Worm (Caenorhabditis elegans) whole organism, young adult: ENCODE results near the gene Y56A3A.41.

Experiments used
- B0035.1 ChIP-seq: sonication (generic microtip); optimal IDR thresholded peaks from 2 replicates; lab custom pipeline; 2016; ENCODE audit warnings: missing genetic modification characterization, mild to moderate bottlenecking, missing compliant biosample characterization, missing genotype, missing genetic modification reagents
- C06A6.2 ChIP-seq: fragments of 200-800 bp; sonication (Bioruptor generic); conservative IDR thresholded peaks from 2 replicates; pipeline ENCODE4 v1.3.6; 2022; ENCODE audit warnings: missing genetic modification characterization, missing compliant biosample characterization
- F22D6.2 ChIP-seq: sonication (generic microtip); optimal IDR thresholded peaks from 2 replicates; lab custom pipeline; 2016; ENCODE audit warnings: mild to moderate bottlenecking, missing genetic modification characterization, missing compliant biosample characterization
- F23B12.7 ChIP-seq: sonication (generic microtip); optimal IDR thresholded peaks from 2 replicates; lab custom pipeline; 2017; ENCODE audit warnings: missing genetic modification characterization, mild to moderate bottlenecking, missing compliant biosample characterization, antibody characterized with exemption, moderate library complexity; ENCODE audit not compliant: insufficient read depth
- F33H1.4 ChIP-seq: fragments of 200-800 bp; sonication (Bioruptor generic); IDR thresholded peaks from 2 replicates; pipeline ENCODE4 v1.3.6; 2022; ENCODE audit warnings: missing genetic modification reagents, missing genetic modification characterization, missing compliant biosample characterization
- F39B2.1 ChIP-seq: fragments of 200-800 bp; sonication (Bioruptor generic); IDR thresholded peaks from 2 replicates; pipeline ENCODE4 v1.3.6; 2022; ENCODE audit warnings: missing genetic modification reagents, missing genetic modification characterization, missing compliant biosample characterization
- K12H6.12 ChIP-seq: fragments of 200-800 bp; sonication (Bioruptor generic); optimal IDR thresholded peaks from 2 replicates; lab custom pipeline; 2018; ENCODE audit warnings: mild to moderate bottlenecking, missing genetic modification characterization, missing compliant biosample characterization
- T26A5.8 ChIP-seq: sonication (generic microtip); optimal IDR thresholded peaks from 2 replicates; lab custom pipeline; 2016; ENCODE audit warnings: missing genetic modification characterization, missing compliant biosample characterization
- Y53F4B.3 ChIP-seq: fragments of 200-800 bp; sonication (Bioruptor generic); IDR thresholded peaks from 2 replicates; pipeline ENCODE4 v1.3.6; 2022; ENCODE audit warnings: missing genetic modification reagents, missing genetic modification characterization, missing compliant biosample characterization
- Y56A3A.18 ChIP-seq: fragments of 200-800 bp; sonication (Bioruptor generic); IDR thresholded peaks from 2 replicates; pipeline ENCODE4 v1.3.6; 2022; ENCODE audit warnings: missing genetic modification reagents, missing genetic modification characterization, missing compliant biosample characterization
- Y79H2A.3 ChIP-seq: fragments of 200-800 bp; sonication (Bioruptor generic); conservative IDR thresholded peaks from 2 replicates; pipeline ENCODE4 v1.3.6; 2022; ENCODE audit warnings: missing genetic modification reagents, missing genetic modification characterization, missing compliant biosample characterization
- Y95B8A.8 ChIP-seq: fragments of 200-800 bp; sonication (Bioruptor generic); IDR thresholded peaks from 2 replicates; pipeline ENCODE4 v1.3.6; 2022; ENCODE audit warnings: missing genetic modification reagents, missing genetic modification characterization, missing compliant biosample characterization
- ZK185.1 ChIP-seq: sonication (generic microtip); optimal IDR thresholded peaks from 2 replicates; lab custom pipeline; 2016; ENCODE audit warnings: mild to moderate bottlenecking, missing genetic modification characterization, missing compliant biosample characterization; ENCODE audit not compliant: poor library complexity, severe bottlenecking
- ama-1 ChIP-seq, 3 experiments: fragments of 150-350 bp in 1 of 3; sonication (generic microtip) in 2 of 3; optimal IDR thresholded peaks; 2 replicates each; lab custom pipeline; 2014 to 2018; ENCODE audit warnings: missing biosample characterization in 2 of 3, missing genetic modification characterization in 2 of 3, missing genetic modification reagents in 2 of 3
- attf-3 ChIP-seq: fragments of 200-800 bp; sonication (Bioruptor generic); conservative IDR thresholded peaks from 2 replicates; pipeline ENCODE4 v1.3.6; 2022; ENCODE audit warnings: missing genetic modification reagents, missing genetic modification characterization, missing compliant biosample characterization
- attf-5 ChIP-seq: fragments of 200-800 bp; sonication (Bioruptor generic); optimal IDR thresholded peaks from 2 replicates; lab custom pipeline; 2018; ENCODE audit warnings: mild to moderate bottlenecking, missing genetic modification characterization, missing compliant biosample characterization
- ceh-100 ChIP-seq: fragments of 200-800 bp; sonication (Bioruptor generic); IDR thresholded peaks from 2 replicates; pipeline ENCODE4 v1.3.6; 2022; ENCODE audit warnings: missing genetic modification reagents, missing genetic modification characterization, missing compliant biosample characterization
- ceh-27 ChIP-seq: fragments of 200-800 bp; sonication (Bioruptor generic); optimal IDR thresholded peaks from 2 replicates; lab custom pipeline; 2018; ENCODE audit warnings: mild to moderate bottlenecking, missing genetic modification characterization, moderate library complexity, missing compliant biosample characterization
- ceh-58 ChIP-seq: fragments of 200-800 bp; sonication (Bioruptor generic); IDR thresholded peaks from 2 replicates; pipeline ENCODE4 v1.3.6; 2022; ENCODE audit warnings: missing genetic modification characterization, missing compliant biosample characterization
- chd-7 ChIP-seq: sonication (generic microtip); optimal IDR thresholded peaks from 2 replicates; lab custom pipeline; 2016; ENCODE audit warnings: mild to moderate bottlenecking, missing genetic modification characterization, moderate library complexity, missing compliant biosample characterization
- die-1 ChIP-seq: sonication (generic microtip); optimal IDR thresholded peaks from 2 replicates; lab custom pipeline; 2016; ENCODE audit warnings: missing genotype, mild to moderate bottlenecking, missing genetic modification characterization, missing compliant biosample characterization
- egl-44 ChIP-seq: fragments of 200-800 bp; sonication (Bioruptor generic); IDR thresholded peaks from 2 replicates; pipeline ENCODE4 v1.3.6; 2022; ENCODE audit warnings: missing genetic modification reagents, missing genetic modification characterization, missing compliant biosample characterization
- egrh-3 ChIP-seq: fragments of 200-800 bp; sonication (Bioruptor generic); IDR thresholded peaks from 2 replicates; pipeline ENCODE4 v1.3.6; 2022; ENCODE audit warnings: missing genetic modification reagents, missing genetic modification characterization, missing compliant biosample characterization
- ets-4 ChIP-seq: fragments of 200-800 bp; sonication (Bioruptor generic); optimal IDR thresholded peaks from 2 replicates; lab custom pipeline; 2018; ENCODE audit warnings: mild to moderate bottlenecking, missing genetic modification characterization, missing compliant biosample characterization
- hmg-1.2 ChIP-seq: fragments of 200-800 bp; sonication (Bioruptor generic); IDR thresholded peaks from 2 replicates; pipeline ENCODE4 v1.3.6; 2022; ENCODE audit warnings: missing genetic modification reagents, missing genetic modification characterization, missing compliant biosample characterization
- hmg-20 ChIP-seq: fragments of 200-800 bp; sonication (Bioruptor generic); IDR thresholded peaks from 2 replicates; pipeline ENCODE4 v1.3.6; 2022; ENCODE audit warnings: missing genetic modification reagents, missing genetic modification characterization, missing compliant biosample characterization
- let-526 ChIP-seq: fragments of 200-800 bp; sonication (Bioruptor generic); IDR thresholded peaks from 2 replicates; pipeline ENCODE4 v1.3.6; 2022; ENCODE audit warnings: missing genetic modification reagents, missing genetic modification characterization, missing compliant biosample characterization
- lin-40 ChIP-seq: sonication (generic microtip); optimal IDR thresholded peaks from 2 replicates; lab custom pipeline; 2016; ENCODE audit warnings: missing genetic modification characterization, mild to moderate bottlenecking, missing compliant biosample characterization, missing genotype, missing genetic modification reagents
- madf-6 ChIP-seq: fragments of 200-800 bp; sonication (Bioruptor generic); IDR thresholded peaks from 2 replicates; pipeline ENCODE4 v1.3.6; 2022; ENCODE audit warnings: missing genetic modification reagents, missing genetic modification characterization, missing compliant biosample characterization
- mcd-1 ChIP-seq: fragments of 200-800 bp; sonication (Bioruptor generic); IDR thresholded peaks from 2 replicates; pipeline ENCODE4 v1.3.6; 2022; ENCODE audit warnings: missing genetic modification reagents, missing genetic modification characterization, missing compliant biosample characterization
- nfyb-1 ChIP-seq: fragments of 200-800 bp; sonication (Bioruptor generic); IDR thresholded peaks from 2 replicates; pipeline ENCODE4 v1.3.6; 2022; ENCODE audit warnings: missing genetic modification reagents, missing genetic modification characterization, missing compliant biosample characterization
- nhr-179 ChIP-seq: sonication (generic microtip); optimal IDR thresholded peaks from 2 replicates; lab custom pipeline; 2016; ENCODE audit warnings: mild to moderate bottlenecking, missing genetic modification characterization, missing compliant biosample characterization
- nhr-80 ChIP-seq: sonication (generic microtip); optimal IDR thresholded peaks from 2 replicates; lab custom pipeline; 2016; ENCODE audit warnings: missing genetic modification characterization, missing compliant biosample characterization
- nhr-90 ChIP-seq: sonication (generic microtip); optimal IDR thresholded peaks from 2 replicates; lab custom pipeline; 2016; ENCODE audit warnings: missing genotype, mild to moderate bottlenecking, missing genetic modification characterization, missing compliant biosample characterization
- pbrm-1 ChIP-seq: fragments of 200-800 bp; sonication (Bioruptor generic); IDR thresholded peaks from 2 replicates; pipeline ENCODE4 v1.3.6; 2022; ENCODE audit warnings: missing genetic modification reagents, missing genetic modification characterization, missing compliant biosample characterization
- repo-1 ChIP-seq: sonication (generic microtip); optimal IDR thresholded peaks from 2 replicates; lab custom pipeline; 2017; ENCODE audit warnings: mild to moderate bottlenecking, missing genetic modification characterization, missing compliant biosample characterization
- sea-2 ChIP-seq: fragments of 200-800 bp; sonication (Bioruptor generic); IDR thresholded peaks from 2 replicates; pipeline ENCODE4 v1.3.6; 2022; ENCODE audit warnings: missing genetic modification characterization, missing compliant biosample characterization
- somi-1 ChIP-seq: fragments of 200-800 bp; sonication (Bioruptor generic); optimal IDR thresholded peaks from 2 replicates; lab custom pipeline; 2018; ENCODE audit warnings: mild to moderate bottlenecking, missing genetic modification characterization, missing compliant biosample characterization
- sptf-2 ChIP-seq: fragments of 200-800 bp; sonication (Bioruptor generic); optimal IDR thresholded peaks from 2 replicates; lab custom pipeline; 2018; ENCODE audit warnings: mild to moderate bottlenecking, missing genetic modification characterization, missing compliant biosample characterization
- unc-130 ChIP-seq: sonication (generic microtip); optimal IDR thresholded peaks from 2 replicates; lab custom pipeline; 2016; ENCODE audit warnings: missing genetic modification reagents, missing genetic modification characterization, missing compliant biosample characterization
- unc-62 ChIP-seq: fragments of 150-350 bp; optimal IDR thresholded peaks from 2 replicates; lab custom pipeline; 2014; ENCODE audit warnings: missing biosample characterization, missing genetic modification reagents, missing genetic modification characterization
- xnd-1 ChIP-seq: sonication (generic microtip); optimal IDR thresholded peaks from 2 replicates; lab custom pipeline; 2016; ENCODE audit warnings: missing genotype, missing genetic modification reagents, missing genetic modification characterization, missing compliant biosample characterization
- zim-3 ChIP-seq: sonication (generic microtip); optimal IDR thresholded peaks from 2 replicates; lab custom pipeline; 2017; ENCODE audit warnings: mild to moderate bottlenecking, missing genetic modification characterization, moderate library complexity, missing compliant biosample characterization
- ztf-22 ChIP-seq: fragments of 200-800 bp; sonication (Bioruptor generic); optimal IDR thresholded peaks from 2 replicates; lab custom pipeline; 2018; ENCODE audit warnings: mild to moderate bottlenecking, missing genetic modification characterization, moderate library complexity, missing compliant biosample characterization
- ztf-25 ChIP-seq: fragments of 200-800 bp; sonication (Bioruptor generic); IDR thresholded peaks from 2 replicates; pipeline ENCODE4 v1.3.6; 2022; ENCODE audit warnings: missing genetic modification reagents, missing genetic modification characterization, missing compliant biosample characterization

The Y56A3A.41 gene

DNA sequence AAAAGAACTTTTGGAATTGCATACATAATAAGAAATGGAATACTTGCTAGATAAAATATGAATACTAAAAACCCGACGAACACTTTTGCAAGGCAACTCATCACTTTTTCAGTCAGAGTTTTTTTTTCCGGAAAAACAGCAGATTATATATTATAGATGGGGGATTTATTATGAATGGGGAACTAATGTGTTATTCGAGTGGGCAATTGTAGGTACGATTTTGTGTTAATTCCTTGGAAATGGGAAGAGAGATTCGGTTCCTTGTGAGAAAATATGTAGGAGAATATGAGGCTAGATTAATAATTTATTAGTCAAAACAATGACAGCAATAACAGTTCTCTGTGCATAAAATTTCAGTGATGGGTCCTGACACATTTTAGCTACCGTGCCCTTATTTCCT is 1.5 kb downstream of the Y56A3A.41 start, which contains the start of gene faah-5:
Gene faah-5, minus strand, starts transcription at position 101 of the 400 bp plus-strand sequence.
- TF ChIP-seq madf-6 (GFP tag; lab: Robert Waterston, UW) = no peak
- no peak for TF ChIP-seq F23B12.7 (tag; lab: Kevin White, UChicago)
- TF ChIP-seq ZK185.1 (tag; lab: Kevin White, UChicago) = no peak
- no peak for TF ChIP-seq F22D6.2 (tag; lab: Kevin White, UChicago)
- TF ChIP-seq nhr-90 = no peak
- no peak for TF ChIP-seq Y95B8A.8 (GFP tag; lab: Robert Waterston, UW)
- TF ChIP-seq hmg-20 (GFP tag; lab: Robert Waterston, UW) = no peak
- no peak for TF ChIP-seq chd-7
- TF ChIP-seq die-1 (tag; lab: Kevin White, UChicago) = no peak

DNA sequence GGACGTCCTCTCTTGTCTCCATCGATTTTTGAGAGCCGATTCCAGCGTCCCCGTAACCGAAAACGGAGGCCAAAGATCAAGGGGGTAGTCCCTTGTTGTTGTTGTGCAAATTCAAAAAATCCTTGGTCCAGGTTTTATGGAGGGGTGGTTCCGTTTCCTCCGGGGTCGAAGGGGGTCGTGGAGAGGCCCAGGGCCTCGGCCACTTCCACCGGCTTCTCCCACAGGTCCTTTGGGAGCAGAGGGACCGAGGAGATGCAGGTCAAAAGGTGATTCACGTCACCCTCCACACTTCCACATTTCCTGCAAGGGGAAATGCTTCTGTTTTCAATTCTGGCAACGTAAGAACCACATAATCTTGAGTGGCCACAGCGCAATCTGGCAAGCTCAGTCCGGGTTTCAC is 9.1 kb downstream of the Y56A3A.41 start, which contains the start of gene fbxb-22:
Gene fbxb-22, minus strand, starts transcription at position 61 of the 400 bp plus-strand sequence.
- TF ChIP-seq egrh-3 (GFP tag; lab: Robert Waterston, UW) = peak; percentile 68; the same call in 1 of the 2 replicates

DNA sequence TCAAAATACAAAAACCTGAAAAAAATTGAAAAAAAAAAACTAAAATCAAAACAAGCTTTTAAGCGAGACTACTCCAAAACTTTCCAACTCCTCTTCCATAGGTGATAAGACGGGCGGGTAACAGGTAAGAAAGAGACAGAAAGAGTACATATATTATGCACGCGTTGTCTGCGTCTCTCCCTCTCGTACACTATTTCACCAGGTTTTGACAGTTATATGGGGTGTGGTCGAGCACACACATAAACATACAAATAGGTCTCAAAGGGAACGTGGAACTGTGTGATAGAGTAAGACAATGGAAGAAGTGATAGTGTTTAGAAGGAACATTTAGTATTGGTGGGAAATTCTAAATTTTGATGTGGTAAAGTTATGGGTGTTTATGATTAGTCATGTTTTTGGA is 11.3 kb downstream of the Y56A3A.41 start:
- TF ChIP-seq mcd-1 (GFP tag; lab: Robert Waterston, UW) (no peak), pbrm-1 (GFP tag; lab: Robert Waterston, UW) (no peak), ceh-27 (no peak), ceh-58 (GFP tag; lab: Robert Waterston, UW) (no peak), F39B2.1 (no peak), Y95B8A.8 (GFP tag; lab: Robert Waterston, UW) (no peak), ets-4 (GFP tag; lab: Kevin White, UChicago) (peak; percentile 45), ceh-100 (GFP tag; lab: Robert Waterston, UW) (no peak), xnd-1 (no peak), K12H6.12 (no peak), hmg-1.2 (GFP tag; lab: Robert Waterston, UW) (peak; percentile 93), unc-130 (GFP tag; lab: Kevin White, UChicago) (no peak), attf-5 (peak; percentile 14), sea-2 (GFP tag; lab: Robert Waterston, UW) (no peak), F22D6.2 (tag; lab: Kevin White, UChicago) (no peak), madf-6 (GFP tag; lab: Robert Waterston, UW) (no peak), nhr-80 (peak; percentile 86), C06A6.2 (GFP tag; lab: Robert Waterston, UW) (no peak), lin-40 (tag; lab: Kevin White, UChicago) (no peak), zim-3 (tag; lab: Kevin White, UChicago) (no peak), repo-1 (no peak), let-526 (no peak), hmg-20 (GFP tag; lab: Robert Waterston, UW) (no peak), Y56A3A.18 (GFP tag; lab: Robert Waterston, UW) (no peak), somi-1 (GFP tag; lab: Kevin White, UChicago) (no peak), F33H1.4 (GFP tag; lab: Robert Waterston, UW) (no peak), unc-62 (peak; percentile 49), nfyb-1 (no peak), B0035.1 (tag; lab: Kevin White, UChicago) (no peak)

- TF ChIP-seq ztf-25 (GFP tag; lab: Robert Waterston, UW) (no peak), Y53F4B.3 (GFP tag; lab: Robert Waterston, UW) (no peak), ztf-22 (GFP tag; lab: Kevin White, UChicago) (no peak), Y79H2A.3 (GFP tag; lab: Robert Waterston, UW) (no peak), lin-40 (tag; lab: Kevin White, UChicago) (no peak), ama-1 (optimal IDR thresholded peaks at IDR 0.05; lab: Kevin White, UChicago) (no peak), ama-1 (GFP tag; optimal IDR thresholded peaks at IDR 0.05; lab: Kevin White, UChicago) (no peak), egl-44 (GFP tag; lab: Robert Waterston, UW) (no peak), hmg-1.2 (GFP tag; lab: Robert Waterston, UW) (peak; percentile 89), sptf-2 (GFP tag; lab: Kevin White, UChicago) (no peak), T26A5.8 (tag; lab: Kevin White, UChicago) (no peak), somi-1 (GFP tag; lab: Kevin White, UChicago) (no peak), attf-3 (GFP tag; lab: Robert Waterston, UW) (no peak), nhr-179 (tag; lab: Kevin White, UChicago) (no peak), nhr-80 (peak; percentile 54)
Observed at ce11 chrIII:11878751-11879150, 14.1 kb downstream of the Y56A3A.41 start, which contains the start of gene Y56A3A.6. TSS of gene Y56A3A.6 (minus strand) at chrIII:11878803.
